Worm (Caenorhabditis elegans) whole organism, L3 larva: ENCODE results near the gene hen-1.

Source experiments
- ceh-28 ChIP-seq: fragments of 150-350 bp; optimal IDR thresholded peaks from 2 replicates; lab custom pipeline; 2014; ENCODE audit warnings: missing biosample characterization, missing genetic modification reagents, missing genetic modification characterization
- egl-27 ChIP-seq: sonication (generic microtip); optimal IDR thresholded peaks from 4 replicates; lab custom pipeline; 2017; ENCODE audit warnings: missing biosample characterization, missing genetic modification reagents, missing genetic modification characterization
- hmg-11 ChIP-seq: sonication (generic microtip); optimal IDR thresholded peaks from 2 replicates; lab custom pipeline; 2016; ENCODE audit warnings: missing genetic modification characterization, missing compliant biosample characterization
- mdl-1 ChIP-seq: fragments of 150-350 bp; optimal IDR thresholded peaks from 2 replicates; lab custom pipeline; 2014; ENCODE audit warnings: missing biosample characterization, missing genetic modification characterization
- nfya-1 ChIP-seq: sonication (generic microtip); optimal IDR thresholded peaks from 2 replicates; lab custom pipeline; 2017; ENCODE audit warnings: missing genetic modification characterization, mild to moderate bottlenecking, missing compliant biosample characterization, antibody characterized with exemption, moderate library complexity; ENCODE audit not compliant: insufficient read depth
- nhr-11 ChIP-seq: fragments of 150-350 bp; optimal IDR thresholded peaks from 2 replicates; lab custom pipeline; 2014; ENCODE audit warnings: missing biosample characterization, missing genetic modification characterization
- nhr-12 ChIP-seq: fragments of 150-350 bp; optimal IDR thresholded peaks from 2 replicates; lab custom pipeline; 2014; ENCODE audit warnings: missing biosample characterization, missing genetic modification characterization
- nhr-43 ChIP-seq: sonication (generic microtip); optimal IDR thresholded peaks from 2 replicates; lab custom pipeline; 2016; ENCODE audit warnings: mild to moderate bottlenecking, missing genetic modification characterization, missing compliant biosample characterization; ENCODE audit not compliant: poor library complexity, severe bottlenecking
- unc-62 ChIP-seq: fragments of 150-350 bp; sonication (generic microtip); optimal IDR thresholded peaks from 4 replicates; lab custom pipeline; 2014; ENCODE audit warnings: missing biosample characterization, missing genetic modification reagents, missing genetic modification characterization
- zag-1 ChIP-seq: fragments of 150-350 bp; optimal IDR thresholded peaks from 2 replicates; lab custom pipeline; 2014; ENCODE audit warnings: missing biosample characterization, missing genetic modification characterization
- ztf-4 ChIP-seq: fragments of 150-350 bp; optimal IDR thresholded peaks from 2 replicates; lab custom pipeline; 2014; ENCODE audit warnings: missing biosample characterization, missing genetic modification characterization

DNA sequence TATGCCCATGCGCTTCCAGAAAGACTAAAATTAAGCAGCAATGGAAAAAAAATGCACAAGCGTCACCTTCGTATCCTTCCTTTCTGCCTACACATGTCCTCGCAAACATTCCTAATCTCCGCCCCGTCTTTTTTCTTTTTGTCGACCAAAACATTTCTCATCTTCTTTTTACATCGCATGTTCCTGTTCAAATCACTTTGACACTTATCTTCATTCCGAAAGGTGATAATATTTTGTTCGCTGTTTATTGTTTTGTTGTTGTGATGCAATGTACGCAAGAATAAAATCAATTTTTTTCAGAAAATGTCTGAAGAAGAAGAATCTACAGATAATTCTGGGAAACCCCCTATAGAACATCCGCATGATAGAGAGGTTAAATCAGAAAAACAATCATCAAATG lies 9.6 kb upstream of the hen-1 start, which contains the start of gene ist-1:
- TF ChIP-seq ztf-4 = no peak
- TF ChIP-seq hmg-11 (tag; lab: Kevin White, UChicago) = no peak
- TF ChIP-seq nhr-12 (tag; lab: Kevin White, UChicago) = no peak
- TF ChIP-seq nfya-1 (tag; lab: Kevin White, UChicago) = no peak
- no peak for TF ChIP-seq unc-62 (GFP tag; lab: Kevin White, UChicago)
- no peak for TF ChIP-seq nhr-11 (tag; lab: Kevin White, UChicago)
- no peak for TF ChIP-seq mdl-1 (tag; lab: Kevin White, UChicago)
- no peak for TF ChIP-seq egl-27 (tag; lab: Kevin White, UChicago)
- TF ChIP-seq ceh-28 = no peak
- TF ChIP-seq nhr-43 = no peak
- no peak for TF ChIP-seq zag-1
